Fruit fly (Drosophila melanogaster) whole organism, adult: Measurements from ENCODE around the gene ebo.

Experiments
- CG11617 ChIP-seq: fragments of 200-800 bp; sonication (Bioruptor generic); optimal IDR thresholded peaks from 2 replicates; lab custom pipeline; 2017; ENCODE audit warnings: mild to moderate bottlenecking, missing biosample characterization, missing genetic modification reagents, missing genetic modification characterization
- CG12768 ChIP-seq: fragments of 200-800 bp; sonication (Bioruptor generic); optimal IDR thresholded peaks from 2 replicates; lab custom pipeline; 2017; ENCODE audit warnings: missing biosample characterization, missing genetic modification characterization, mild to moderate bottlenecking, moderate library complexity, missing genetic modification reagents
- CG14711 ChIP-seq: fragments of 200-800 bp; sonication (Bioruptor generic); optimal IDR thresholded peaks from 2 replicates; lab custom pipeline; 2018; ENCODE audit warnings: missing biosample characterization, mild to moderate bottlenecking, missing genetic modification characterization, moderate library complexity
- CG1620 ChIP-seq: fragments of 200-800 bp; sonication (Bioruptor generic); optimal IDR thresholded peaks from 2 replicates; lab custom pipeline; 2016; ENCODE audit warnings: missing biosample characterization, missing genetic modification characterization
- CG5204 ChIP-seq: fragments of 200-800 bp; sonication (Bioruptor generic); optimal IDR thresholded peaks from 2 replicates; lab custom pipeline; 2016; ENCODE audit warnings: missing biosample characterization, missing genetic modification characterization
- Clk ChIP-seq: fragments of 200-800 bp; sonication (Bioruptor generic); optimal IDR thresholded peaks from 2 replicates; lab custom pipeline; 2017; ENCODE audit warnings: missing biosample characterization, missing genetic modification characterization
- Crg-1 ChIP-seq: fragments of 200-800 bp; sonication (Bioruptor generic); optimal IDR thresholded peaks from 2 replicates; lab custom pipeline; 2016; ENCODE audit warnings: missing biosample characterization, missing genetic modification characterization
- Hr96 ChIP-seq: fragments of 200-800 bp; sonication (Bioruptor generic); optimal IDR thresholded peaks from 2 replicates; lab custom pipeline; 2016; ENCODE audit warnings: missing biosample characterization, missing genetic modification characterization
- Mnt ChIP-seq: fragments of 200-800 bp; sonication (Bioruptor generic); optimal IDR thresholded peaks from 2 replicates; lab custom pipeline; 2016; ENCODE audit warnings: missing biosample characterization, mild to moderate bottlenecking, missing genetic modification characterization
- bab1 ChIP-seq: fragments of 200-800 bp; sonication (Bioruptor generic); optimal IDR thresholded peaks from 3 replicates; lab custom pipeline; 2019; ENCODE audit warnings: missing biosample characterization, mild to moderate bottlenecking, missing genetic modification characterization, moderate library complexity
- cic ChIP-seq: fragments of 200-800 bp; sonication (Bioruptor generic); optimal IDR thresholded peaks from 2 replicates; lab custom pipeline; 2017; ENCODE audit warnings: missing biosample characterization, mild to moderate bottlenecking, missing genetic modification characterization, moderate library complexity
- kay ChIP-seq: fragments of 200-800 bp; sonication (Bioruptor generic); peaks from one replicate; lab custom pipeline; 2016; ENCODE audit warnings: missing biosample characterization, missing genetic modification characterization, borderline replicate concordance
- ovo ChIP-seq: fragments of 200-800 bp; sonication (Bioruptor generic); optimal IDR thresholded peaks from 2 replicates; lab custom pipeline; 2016; ENCODE audit warnings: missing biosample characterization, missing genetic modification characterization
- tj ChIP-seq: fragments of 200-800 bp; sonication (Bioruptor generic); optimal IDR thresholded peaks from 3 replicates; lab custom pipeline; 2017; ENCODE audit warnings: missing biosample characterization, mild to moderate bottlenecking, missing genetic modification characterization, moderate library complexity

DNA sequence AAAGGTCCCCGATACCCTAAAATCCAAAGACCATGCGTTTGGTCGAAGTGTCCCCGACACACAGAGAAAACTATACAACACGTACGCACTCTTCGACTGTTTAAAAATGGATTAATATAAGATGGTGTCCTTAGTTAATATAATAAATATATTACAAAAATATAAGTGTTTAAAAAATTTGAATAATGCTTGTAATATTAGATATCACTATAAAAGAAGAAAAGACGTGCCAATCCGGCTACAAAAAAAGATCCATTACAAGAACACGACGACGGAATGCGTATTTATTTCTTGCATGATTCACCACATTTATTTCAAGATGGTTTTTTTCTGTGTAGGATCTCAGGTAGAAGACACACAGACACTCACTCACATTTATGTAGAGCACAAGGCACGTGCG lies 18.6 kb downstream of the ebo start:
- TF ChIP-seq Hr96 (GFP tag; lab: Kevin White, UChicago), result no peak
- no peak for TF ChIP-seq Mnt (GFP tag; lab: Kevin White, UChicago)
- TF ChIP-seq CG11617, result no peak
- TF ChIP-seq cic (GFP tag; lab: Kevin White, UChicago), result no peak
- TF ChIP-seq tj (GFP tag; lab: Kevin White, UChicago), result no peak
- no peak for TF ChIP-seq bab1 (GFP tag; lab: Kevin White, UChicago)
- TF ChIP-seq CG14711 (tag; lab: Kevin White, UChicago), result no peak
- TF ChIP-seq ovo, result no peak
- TF ChIP-seq kay, result no peak
- TF ChIP-seq CG12768 (GFP tag; lab: Kevin White, UChicago), result no peak
- no peak for TF ChIP-seq Crg-1 (GFP tag; lab: Kevin White, UChicago)
- no peak for TF ChIP-seq CG1620
- no peak for TF ChIP-seq CG5204 (GFP tag; lab: Kevin White, UChicago)
- no peak for TF ChIP-seq Clk (GFP tag; lab: Kevin White, UChicago)
